Fruit fly (Drosophila melanogaster): ENCODE data around the gene Rel.

Rel gene

dm6 chr3R:9051937-9052680, 4.3 kb upstream of the Rel start, which contains the start of gene Kdm2 (continued):
- TF ChIP-seq Atf6 (GFP tag; IDR thresholded peaks at IDR 0.05) (no peak), CG33557 (GFP tag; optimal IDR thresholded peaks at IDR 0.05) (no peak), CG1832 (GFP tag; optimal IDR thresholded peaks at IDR 0.05) (no peak), CG31365 (tag; optimal IDR thresholded peaks at IDR 0.05) (peak; percentile 7), CG1647 (GFP tag; optimal IDR thresholded peaks at IDR 0.05) (peak; percentile 8), pfk (GFP tag; optimal IDR thresholded peaks at IDR 0.05) (peak; percentile 49), CG3281 (GFP tag; optimal IDR thresholded peaks at IDR 0.05) (peak; percentile 38), CG10431 (GFP tag; optimal IDR thresholded peaks at IDR 0.05) (peak; percentile 51), CG16779 (GFP tag; IDR thresholded peaks at IDR 0.05) (no peak), HHEX (GFP tag; optimal IDR thresholded peaks at IDR 0.05) (no peak), kni (GFP tag; optimal IDR thresholded peaks at IDR 0.05) (no peak), lov (optimal IDR thresholded peaks at IDR 0.05) (no peak), lov (GFP tag; IDR thresholded peaks at IDR 0.05) (no peak), kah (GFP tag; optimal IDR thresholded peaks at IDR 0.05) (no peak), CG12219 (GFP tag; optimal IDR thresholded peaks at IDR 0.05) (no peak), jigr1 (GFP tag; IDR thresholded peaks at IDR 0.05) (no peak), corto (GFP tag; optimal IDR thresholded peaks at IDR 0.05) (peak; percentile 41), HLHmδ (GFP tag; optimal IDR thresholded peaks at IDR 0.05) (peak; percentile 83), phol (tag; optimal IDR thresholded peaks at IDR 0.05) (peak; percentile 58), CG12071 (GFP tag; optimal IDR thresholded peaks at IDR 0.05) (peak; percentile 11), exex (tag; optimal IDR thresholded peaks at IDR 0.05) (peak; percentile 37), Aef1 (GFP tag; IDR thresholded peaks at IDR 0.05) (no peak), Ets97D (GFP tag; optimal IDR thresholded peaks at IDR 0.05) (no peak), Dref (GFP tag; IDR thresholded peaks at IDR 0.05) (no peak), gt (GFP tag; IDR thresholded peaks at IDR 0.05) (no peak), CG2889 (GFP tag; IDR thresholded peaks at IDR 0.05) (no peak), CTCF (GFP tag; optimal IDR thresholded peaks at IDR 0.05) (peak; percentile 56), CG7987 (GFP tag; optimal IDR thresholded peaks at IDR 0.05) (peak; percentile 55), Adf1 (GFP tag; IDR thresholded peaks at IDR 0.05) (no peak), Dp (GFP tag; optimal IDR thresholded peaks at IDR 0.05) (peak; percentile 48), cad (GFP tag; optimal IDR thresholded peaks at IDR 0.05) (no peak), CG6765 (GFP tag; optimal IDR thresholded peaks at IDR 0.05) (peak; percentile 57), fd102C (GFP tag; optimal IDR thresholded peaks at IDR 0.05) (peak; percentile 48), CG12236 (GFP tag; optimal IDR thresholded peaks at IDR 0.05) (no peak), CG8924 (tag; optimal IDR thresholded peaks at IDR 0.05) (peak; percentile 66), bsh (GFP tag; optimal IDR thresholded peaks at IDR 0.05) (peak in 1 of 2 experiments; percentile 10), gsb-n (tag; optimal IDR thresholded peaks at IDR 0.05) (peak; percentile 30), CG7556 (GFP tag; optimal IDR thresholded peaks at IDR 0.05) (no peak), CG4617 (GFP tag; optimal IDR thresholded peaks at IDR 0.05; ENCODE audit: borderline replicate concordance) (peak; percentile 48), Vsx1 (GFP tag; optimal IDR thresholded peaks at IDR 0.05) (peak; percentile 3), grau (tag; optimal IDR thresholded peaks at IDR 0.05) (peak; percentile 27), CG3407 (GFP tag; optimal IDR thresholded peaks at IDR 0.05) (no peak), dmrt99B (tag; optimal IDR thresholded peaks at IDR 0.05) (peak; percentile 1), crc (GFP tag; optimal IDR thresholded peaks at IDR 0.05) (no peak), CG14710 (tag; optimal IDR thresholded peaks at IDR 0.05) (peak; percentile 49), GATAe (GFP tag; conservative IDR thresholded peaks at IDR 0.05) (no peak), ssp (GFP tag; IDR thresholded peaks at IDR 0.05) (no peak), CG14441 (GFP tag; IDR thresholded peaks at IDR 0.05) (no peak), Ets65A (GFP tag) (peak; percentile 59), BtbVII (GFP tag; optimal IDR thresholded peaks at IDR 0.05) (peak; percentile 34)
